Fruit fly (Drosophila melanogaster): Measurements from ENCODE around the gene Cpr67B.

Gene Cpr67B

dm6 chr3L:9373374-9374004 is 31.1 kb upstream of the Cpr67B start (continued):
- peak; percentile 67; the same call in 2 of the 3 replicates for TF ChIP-seq Dbx (GFP tag; IDR thresholded peaks at IDR 0.05)
- peak; percentile 86 for TF ChIP-seq CG18599 (GFP tag; optimal IDR thresholded peaks at IDR 0.05)
- TF ChIP-seq CG4282 (GFP tag; optimal IDR thresholded peaks at IDR 0.05), result no peak
- TF ChIP-seq Dref (GFP tag; IDR thresholded peaks at IDR 0.05), result no peak
- peak in 1 of 2 experiments; percentile 43 for TF ChIP-seq Hr78 (GFP tag; optimal IDR thresholded peaks at IDR 0.05)
- peak; percentile 17; the same call in 1 of the 2 replicates for TF ChIP-seq gsb (GFP tag; IDR thresholded peaks at IDR 0.05)
- TF ChIP-seq run (tag; optimal IDR thresholded peaks at IDR 0.05), result peak; percentile 36
- peak; percentile 49 for TF ChIP-seq CG10543 (GFP tag; optimal IDR thresholded peaks at IDR 0.05)
- no peak for TF ChIP-seq vfl (GFP tag; optimal IDR thresholded peaks at IDR 0.05)
- peak; percentile 47 for TF ChIP-seq Mad (GFP tag; optimal IDR thresholded peaks at IDR 0.05)
- peak; percentile 9 for TF ChIP-seq Jarid2 (GFP tag; optimal IDR thresholded peaks at IDR 0.05)
- peak; percentile 46; the same call in 1 of the 2 replicates for TF ChIP-seq wor (GFP tag; IDR thresholded peaks at IDR 0.05)
- peak; percentile 59 for TF ChIP-seq tap (tag; optimal IDR thresholded peaks at IDR 0.05)
- TF ChIP-seq CG2678 (tag; optimal IDR thresholded peaks at IDR 0.05), result peak; percentile 84
- TF ChIP-seq CG10565 (GFP tag; optimal IDR thresholded peaks at IDR 0.05), result no peak
- TF ChIP-seq CG17361 (GFP tag; IDR thresholded peaks at IDR 0.05), result peak; percentile 65
- peak; percentile 70; the same call in 1 of the 2 replicates for TF ChIP-seq CG14014 (GFP tag; IDR thresholded peaks at IDR 0.05)
- no peak for TF ChIP-seq CG12942 (GFP tag; optimal IDR thresholded peaks at IDR 0.05)
- TF ChIP-seq CTCF (GFP tag; optimal IDR thresholded peaks at IDR 0.05), result peak; percentile 2
- no peak for TF ChIP-seq sima (GFP tag; optimal IDR thresholded peaks at IDR 0.05)
- peak; percentile 52 for TF ChIP-seq CG5180 (GFP tag; optimal IDR thresholded peaks at IDR 0.05)
- TF ChIP-seq CG9727 (GFP tag; optimal IDR thresholded peaks at IDR 0.05), result peak; percentile 66
- TF ChIP-seq CG3838 (GFP tag; optimal IDR thresholded peaks at IDR 0.05), result no peak
- TF ChIP-seq CG7963 (GFP tag; IDR thresholded peaks at IDR 0.05; ENCODE audit: partially characterized antibody), result no peak
- peak; percentile 54; the same call in 1 of the 2 replicates for TF ChIP-seq H2.0 (GFP tag; IDR thresholded peaks at IDR 0.05)
- no peak for TF ChIP-seq Scr (GFP tag; IDR thresholded peaks at IDR 0.05; ENCODE audit: partially characterized antibody)
- TF ChIP-seq Poxn (GFP tag; IDR thresholded peaks at IDR 0.05), result no peak
- TF ChIP-seq fd3F (GFP tag; optimal IDR thresholded peaks at IDR 0.05), result peak; percentile 4
- peak; percentile 78 for TF ChIP-seq Med (GFP tag)
- peak; percentile 6 for TF ChIP-seq CG7987 (GFP tag; optimal IDR thresholded peaks at IDR 0.05)
- no peak for TF ChIP-seq CG1792 (GFP tag; optimal IDR thresholded peaks at IDR 0.05)
- no peak for TF ChIP-seq CG10431 (GFP tag; optimal IDR thresholded peaks at IDR 0.05)
- TF ChIP-seq CG15269 (tag; optimal IDR thresholded peaks at IDR 0.05), result peak; percentile 72
- peak; percentile 13 for TF ChIP-seq CG16863 (GFP tag; optimal IDR thresholded peaks at IDR 0.05)
- TF ChIP-seq CG6175 (GFP tag; IDR thresholded peaks at IDR 0.05), result no peak
- TF ChIP-seq scrt (GFP tag; optimal IDR thresholded peaks at IDR 0.05), result peak; percentile 94
- TF ChIP-seq CG16779 (GFP tag; IDR thresholded peaks at IDR 0.05), result no peak
- TF ChIP-seq stwl (tag; optimal IDR thresholded peaks at IDR 0.05), result no peak
- peak; percentile 29 for TF ChIP-seq CG10462 (GFP tag; optimal IDR thresholded peaks at IDR 0.05)
- TF ChIP-seq mam (GFP tag; optimal IDR thresholded peaks at IDR 0.05), result no peak
- TF ChIP-seq gfzf (GFP tag; optimal IDR thresholded peaks at IDR 0.05), result no peak
- TF ChIP-seq Atf3 (GFP tag; optimal IDR thresholded peaks at IDR 0.05), result no peak
- peak; percentile 71 for TF ChIP-seq CG2120 (GFP tag; optimal IDR thresholded peaks at IDR 0.05)
- no peak for TF ChIP-seq fd102C (GFP tag; optimal IDR thresholded peaks at IDR 0.05)
- TF ChIP-seq CG14050 (GFP tag; IDR thresholded peaks at IDR 0.05), result peak; percentile 59
- peak in 1 of 3 experiments; percentile 63 for TF ChIP-seq lola (GFP tag; optimal IDR thresholded peaks at IDR 0.05)
- peak; percentile 48 for TF ChIP-seq CG18619 (GFP tag; optimal IDR thresholded peaks at IDR 0.05)
- peak; percentile 66 for TF ChIP-seq CG17385 (GFP tag; optimal IDR thresholded peaks at IDR 0.05)
- no peak for TF ChIP-seq CG2889 (GFP tag; IDR thresholded peaks at IDR 0.05)
- no peak for TF ChIP-seq tup (GFP tag; optimal IDR thresholded peaks at IDR 0.05)
